Worm (Caenorhabditis elegans): ENCODE measurements around the gene Y73B6BL.14.

Y73B6BL.14 gene

DNA sequence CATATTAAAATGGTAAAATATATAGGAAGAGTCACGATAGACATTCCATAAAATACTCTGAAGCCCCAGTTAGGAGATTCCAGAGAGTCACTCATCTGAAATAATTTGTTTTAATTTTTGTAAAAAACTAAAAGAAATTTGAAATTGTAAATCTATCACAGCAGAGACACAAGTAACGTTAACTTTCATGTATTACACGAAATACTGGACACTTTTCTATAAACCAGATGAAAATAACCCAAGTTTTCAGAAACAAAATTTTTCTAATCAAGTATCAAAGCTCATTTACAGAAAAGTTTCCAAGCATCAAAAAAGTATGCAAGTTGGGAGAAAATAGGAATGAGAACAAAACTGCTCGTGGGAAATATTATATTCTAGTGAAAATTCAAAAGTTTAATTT, 44.5 kb downstream of the Y73B6BL.14 start, which contains the start of gene srv-27 (continued):
- no peak for TF ChIP-seq pbrm-1 (GFP tag; IDR thresholded peaks at IDR 0.05)

DNA sequence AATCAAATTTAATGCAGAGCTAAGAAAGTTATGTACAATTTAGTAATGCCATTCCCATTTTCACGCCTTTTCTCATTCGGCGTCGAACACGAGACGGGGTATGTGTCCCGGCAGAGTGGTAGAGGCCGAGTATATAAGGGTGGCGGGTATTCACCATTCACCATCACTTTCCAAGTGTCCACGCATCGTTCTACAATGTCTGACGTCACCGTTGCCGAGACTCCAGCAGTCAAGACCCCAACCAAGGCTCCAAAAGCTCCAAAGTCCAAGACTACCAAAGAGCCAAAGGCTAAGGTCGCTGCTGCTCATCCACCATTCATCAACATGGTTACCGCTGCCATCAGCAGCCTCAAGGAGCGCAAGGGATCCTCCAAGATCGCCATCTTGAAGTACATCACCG, 48.7 kb downstream of the Y73B6BL.14 start, which contains the start of gene hil-2:
Gene hil-2 (plus strand): TSS at position 160 of the 400 bp plus-strand sequence.
- TF ChIP-seq chd-7 (tag; optimal IDR thresholded peaks at IDR 0.05) (no peak), snpc-4 (GFP tag; optimal IDR thresholded peaks at IDR 0.05) (no peak), snpc-4 (tag; optimal IDR thresholded peaks at IDR 0.05) (peak in 2 of 4 experiments; percentile 59 to 60), attf-6 (GFP tag; IDR thresholded peaks at IDR 0.05) (no peak), F39B2.1 (GFP tag; IDR thresholded peaks at IDR 0.05) (peak; percentile 97)
